In genomic region chr3R:26098502-26099210, dm6 we compare ENCODE assay signal across 1 fruit fly cellular context.
TF ChIP-seq lines count a peak whose summit lies in the region.

Gene dysf (minus strand): TSS chr3R:26098711.

TF ChIP-seq in whole organism, embryonic, 481 proteins besides CTCF, POLR2A, EP300 and RAD21 (continued from another document and continues in another):
- TF ChIP-seq B-H1 (GFP tag; IDR thresholded peaks at IDR 0.05; lab: Robert Waterston, UW) (no peak), CG14860 (GFP tag; IDR thresholded peaks at IDR 0.05; lab: Robert Waterston, UW; ENCODE audit: partially characterized antibody) (no peak), CG12104 (GFP tag; optimal IDR thresholded peaks at IDR 0.05; lab: Kevin White, UChicago) (peak; percentile 14), CG17568 (GFP tag; optimal IDR thresholded peaks at IDR 0.05; lab: Kevin White, UChicago) (no peak), gem (tag; optimal IDR thresholded peaks at IDR 0.05; lab: Kevin White, UChicago) (peak; percentile 86), CG4820 (GFP tag; optimal IDR thresholded peaks at IDR 0.05; lab: Kevin White, UChicago) (peak; percentile 50), CG6654 (GFP tag; optimal IDR thresholded peaks at IDR 0.05; lab: Kevin White, UChicago) (peak; percentile 12), sna (GFP tag; IDR thresholded peaks at IDR 0.05; lab: Robert Waterston, UW; ENCODE audit: partially characterized antibody) (no peak), CG34422 (GFP tag; IDR thresholded peaks at IDR 0.05; lab: Robert Waterston, UW) (no peak), seq (GFP tag; IDR thresholded peaks at IDR 0.05; lab: Robert Waterston, UW) (no peak), Fer2 (tag; optimal IDR thresholded peaks at IDR 0.05; lab: Kevin White, UChicago) (peak; percentile 14), MBD-R2 (GFP tag; IDR thresholded peaks at IDR 0.05; lab: Robert Waterston, UW) (no peak), Lhr (GFP tag; optimal IDR thresholded peaks at IDR 0.05; lab: Kevin White, UChicago) (no peak), slbo (GFP tag; IDR thresholded peaks at IDR 0.05; lab: Robert Waterston, UW) (peak; percentile 59), CG3281 (GFP tag; optimal IDR thresholded peaks at IDR 0.05; lab: Kevin White, UChicago) (peak; percentile 52), shn (GFP tag; optimal IDR thresholded peaks at IDR 0.05; lab: Kevin White, UChicago) (no peak), Hmr (GFP tag; optimal IDR thresholded peaks at IDR 0.05; lab: Kevin White, UChicago) (peak; percentile 45), Xbp1 (GFP tag; optimal IDR thresholded peaks at IDR 0.05; lab: Kevin White, UChicago) (peak; percentile 48), fd96Cb (tag; optimal IDR thresholded peaks at IDR 0.05; lab: Kevin White, UChicago) (peak; percentile 76), CG13287 (GFP tag; IDR thresholded peaks at IDR 0.05; lab: Robert Waterston, UW; ENCODE audit: partially characterized antibody) (no peak), Hr51 (GFP tag; optimal IDR thresholded peaks at IDR 0.05; lab: Kevin White, UChicago) (peak in 1 of 2 experiments; percentile 83), CG4730 (GFP tag; IDR thresholded peaks at IDR 0.05; lab: Robert Waterston, UW) (no peak), Jarid2 (GFP tag; optimal IDR thresholded peaks at IDR 0.05; lab: Kevin White, UChicago) (no peak), salm (tag; optimal IDR thresholded peaks at IDR 0.05; lab: Kevin White, UChicago) (no peak), CG7839 (tag; optimal IDR thresholded peaks at IDR 0.05; lab: Kevin White, UChicago) (peak; percentile 84), sc (optimal IDR thresholded peaks at IDR 0.05; lab: Kevin White, UChicago) (no peak), sc (GFP tag; optimal IDR thresholded peaks at IDR 0.05; lab: Kevin White, UChicago) (peak; percentile 63), CG15479 (GFP tag; optimal IDR thresholded peaks at IDR 0.05; lab: Kevin White, UChicago) (no peak), hth (optimal IDR thresholded peaks at IDR 0.05; lab: Kevin White, UChicago) (no peak), CG12659 (GFP tag; optimal IDR thresholded peaks at IDR 0.05; lab: Kevin White, UChicago) (peak; percentile 72), Bdp1 (GFP tag; optimal IDR thresholded peaks at IDR 0.05; lab: Kevin White, UChicago) (no peak), CG3163 (GFP tag; optimal IDR thresholded peaks at IDR 0.05; lab: Kevin White, UChicago) (no peak), CG9437 (GFP tag; optimal IDR thresholded peaks at IDR 0.05; lab: Kevin White, UChicago) (peak; percentile 75), CG16813 (GFP tag; IDR thresholded peaks at IDR 0.05; lab: Robert Waterston, UW; ENCODE audit: partially characterized antibody) (no peak), CG17912 (GFP tag; optimal IDR thresholded peaks at IDR 0.05; lab: Kevin White, UChicago) (no peak), Sox102F (GFP tag; optimal IDR thresholded peaks at IDR 0.05; lab: Kevin White, UChicago) (peak; percentile 61), CG1233 (GFP tag; optimal IDR thresholded peaks at IDR 0.05; lab: Kevin White, UChicago) (peak; percentile 55), CG18476 (GFP tag; optimal IDR thresholded peaks at IDR 0.05; lab: Kevin White, UChicago) (peak; percentile 47), HmgZ (tag; optimal IDR thresholded peaks at IDR 0.05; lab: Kevin White, UChicago) (no peak), CG6254 (GFP tag; optimal IDR thresholded peaks at IDR 0.05; lab: Kevin White, UChicago) (peak; percentile 34), vvl (GFP tag; IDR thresholded peaks at IDR 0.05; lab: Robert Waterston, UW) (peak; percentile 48; the same call in 1 of the 2 replicates), CG2678 (tag; optimal IDR thresholded peaks at IDR 0.05; lab: Kevin White, UChicago) (peak; percentile 87), Oli (tag; optimal IDR thresholded peaks at IDR 0.05; lab: Kevin White, UChicago) (peak; percentile 76), Rfx (GFP tag; IDR thresholded peaks at IDR 0.05; lab: Robert Waterston, UW) (no peak), CG6854 (GFP tag; optimal IDR thresholded peaks at IDR 0.05; lab: Kevin White, UChicago) (peak; percentile 22), CG11504 (tag; optimal IDR thresholded peaks at IDR 0.05; lab: Kevin White, UChicago) (peak; percentile 86), ssp (GFP tag; IDR thresholded peaks at IDR 0.05; lab: Robert Waterston, UW) (peak; percentile 42; the same call in 1 of the 2 replicates), Aef1 (GFP tag; IDR thresholded peaks at IDR 0.05; lab: Robert Waterston, UW) (peak; percentile 27; the same call in 1 of the 3 replicates), ttk (GFP tag; IDR thresholded peaks at IDR 0.05; lab: Robert Waterston, UW) (peak; percentile 67), CG1832 (GFP tag; optimal IDR thresholded peaks at IDR 0.05; lab: Kevin White, UChicago) (no peak), pfk (GFP tag; optimal IDR thresholded peaks at IDR 0.05; lab: Kevin White, UChicago) (no peak), Fer1 (GFP tag; optimal IDR thresholded peaks at IDR 0.05; lab: Kevin White, UChicago) (no peak), CkIIα-i1 (GFP tag; IDR thresholded peaks at IDR 0.05; lab: Robert Waterston, UW) (no peak), org-1 (GFP tag; optimal IDR thresholded peaks at IDR 0.05; lab: Kevin White, UChicago) (no peak), CG1602 (GFP tag; optimal IDR thresholded peaks at IDR 0.05; lab: Kevin White, UChicago) (peak; percentile 60), onecut (GFP tag; IDR thresholded peaks at IDR 0.05; lab: Robert Waterston, UW) (no peak), bsh (GFP tag; optimal IDR thresholded peaks at IDR 0.05; lab: Kevin White, UChicago) (peak; percentile 2 to 60), Ptx1 (GFP tag; IDR thresholded peaks at IDR 0.05; lab: Robert Waterston, UW) (peak; percentile 63; the same call in 1 of the 2 replicates), NC2β (GFP tag; optimal IDR thresholded peaks at IDR 0.05; lab: Kevin White, UChicago) (no peak), CG10543 (GFP tag; optimal IDR thresholded peaks at IDR 0.05; lab: Kevin White, UChicago) (no peak), peb (GFP tag; IDR thresholded peaks at IDR 0.05; lab: Robert Waterston, UW) (peak; percentile 22; the same call in 1 of the 2 replicates), CG7987 (GFP tag; optimal IDR thresholded peaks at IDR 0.05; lab: Kevin White, UChicago) (no peak), tin (GFP tag; optimal IDR thresholded peaks at IDR 0.05; lab: Kevin White, UChicago) (peak; percentile 54), wor (GFP tag; IDR thresholded peaks at IDR 0.05; lab: Robert Waterston, UW) (peak; percentile 30; the same call in 1 of the 2 replicates), CG9797 (GFP tag; optimal IDR thresholded peaks at IDR 0.05; lab: Kevin White, UChicago) (no peak), CG17328 (GFP tag; IDR thresholded peaks at IDR 0.05; lab: Robert Waterston, UW) (peak; percentile 40; the same call in 1 of the 2 replicates), NfI (GFP tag; optimal IDR thresholded peaks at IDR 0.05; lab: Kevin White, UChicago) (peak; percentile 48), fd64A (GFP tag; optimal IDR thresholded peaks at IDR 0.05; lab: Kevin White, UChicago) (no peak), CG15073 (GFP tag; optimal IDR thresholded peaks at IDR 0.05; lab: Kevin White, UChicago) (no peak), CG32772 (GFP tag; IDR thresholded peaks at IDR 0.05; lab: Robert Waterston, UW) (peak; percentile 11; the same call in 1 of the 2 replicates), dmrt11E (tag; optimal IDR thresholded peaks at IDR 0.05; lab: Kevin White, UChicago) (peak; percentile 87), CG10147 (GFP tag; optimal IDR thresholded peaks at IDR 0.05; lab: Kevin White, UChicago) (peak; percentile 46), CG10209 (GFP tag; optimal IDR thresholded peaks at IDR 0.05; lab: Kevin White, UChicago) (peak; percentile 72), cwo (GFP tag; optimal IDR thresholded peaks at IDR 0.05; lab: Kevin White, UChicago) (peak; percentile 10), CG8388 (GFP tag; optimal IDR thresholded peaks at IDR 0.05; lab: Kevin White, UChicago) (peak; percentile 60), CG8281 (tag; optimal IDR thresholded peaks at IDR 0.05; lab: Kevin White, UChicago) (peak; percentile 35), lilli (GFP tag; optimal IDR thresholded peaks at IDR 0.05; lab: Kevin White, UChicago) (no peak), CG8089 (GFP tag; optimal IDR thresholded peaks at IDR 0.05; lab: Kevin White, UChicago) (no peak), CG31441 (GFP tag; IDR thresholded peaks at IDR 0.05; lab: Robert Waterston, UW) (peak; percentile 90), CG7271 (tag; optimal IDR thresholded peaks at IDR 0.05; lab: Kevin White, UChicago) (peak; percentile 37), row (GFP tag; IDR thresholded peaks at IDR 0.05; lab: Robert Waterston, UW) (peak; percentile 68; the same call in 2 of the 3 replicates), caup (GFP tag; optimal IDR thresholded peaks at IDR 0.05; lab: Kevin White, UChicago; ENCODE audit: severe bottlenecking) (peak; percentile 25), CG4424 (GFP tag; optimal IDR thresholded peaks at IDR 0.05; lab: Kevin White, UChicago) (peak; percentile 58), kah (GFP tag; optimal IDR thresholded peaks at IDR 0.05; lab: Kevin White, UChicago) (no peak), CG10462 (GFP tag; optimal IDR thresholded peaks at IDR 0.05; lab: Kevin White, UChicago) (peak; percentile 3), Meics (GFP tag; optimal IDR thresholded peaks at IDR 0.05; lab: Kevin White, UChicago) (peak; percentile 77), CG4328 (GFP tag; optimal IDR thresholded peaks at IDR 0.05; lab: Kevin White, UChicago) (peak; percentile 52), pb (GFP tag; optimal IDR thresholded peaks at IDR 0.05; lab: Kevin White, UChicago) (no peak), CG3847 (GFP tag; IDR thresholded peaks at IDR 0.05; lab: Robert Waterston, UW) (peak; percentile 46; the same call in 1 of the 2 replicates), CG2875 (GFP tag; optimal IDR thresholded peaks at IDR 0.05; lab: Kevin White, UChicago) (peak; percentile 51), CG4404 (GFP tag; IDR thresholded peaks at IDR 0.05; lab: Robert Waterston, UW) (peak; percentile 50; the same call in 1 of the 2 replicates), CG1603 (tag; optimal IDR thresholded peaks at IDR 0.05; lab: Kevin White, UChicago) (no peak), CG9932 (GFP tag; IDR thresholded peaks at IDR 0.05; lab: Robert Waterston, UW) (peak; percentile 46), esg (GFP tag; conservative IDR thresholded peaks at IDR 0.05; lab: Robert Waterston, UW) (0 out of 2 replicates have a peak, but pooled peaks have one; percentile 8), unpg (GFP tag; optimal IDR thresholded peaks at IDR 0.05; lab: Kevin White, UChicago) (peak; percentile 30), CG10267 (tag; optimal IDR thresholded peaks at IDR 0.05; lab: Kevin White, UChicago) (peak; percentile 80), PHDP (tag; optimal IDR thresholded peaks at IDR 0.05; lab: Kevin White, UChicago) (peak; percentile 57), twi (tag; optimal IDR thresholded peaks at IDR 0.05; lab: Kevin White, UChicago) (peak; percentile 73), vnd (GFP tag; IDR thresholded peaks at IDR 0.05; lab: Robert Waterston, UW; ENCODE audit: partially characterized antibody) (no peak), CG11695 (GFP tag; IDR thresholded peaks at IDR 0.05; lab: Robert Waterston, UW) (peak; percentile 72), en (GFP tag; optimal IDR thresholded peaks at IDR 0.05; lab: Kevin White, UChicago) (no peak), CG8924 (tag; optimal IDR thresholded peaks at IDR 0.05; lab: Kevin White, UChicago) (peak; percentile 88), fd3F (GFP tag; optimal IDR thresholded peaks at IDR 0.05; lab: Kevin White, UChicago) (no peak), CG12942 (GFP tag; optimal IDR thresholded peaks at IDR 0.05; lab: Kevin White, UChicago) (peak; percentile 40), CG18262 (tag; optimal IDR thresholded peaks at IDR 0.05; lab: Kevin White, UChicago) (peak; percentile 93), E2f2 (GFP tag; IDR thresholded peaks at IDR 0.05; lab: Robert Waterston, UW) (peak; percentile 24; the same call in 1 of the 2 replicates), scrt (GFP tag; optimal IDR thresholded peaks at IDR 0.05; lab: Kevin White, UChicago) (peak; percentile 23), B-H2 (GFP tag; optimal IDR thresholded peaks at IDR 0.05; lab: Kevin White, UChicago) (no peak), lab (GFP tag; optimal IDR thresholded peaks at IDR 0.05; lab: Kevin White, UChicago) (peak; percentile 31), CG10979 (tag; optimal IDR thresholded peaks at IDR 0.05; lab: Kevin White, UChicago) (peak; percentile 89), CG15601 (tag; optimal IDR thresholded peaks at IDR 0.05; lab: Kevin White, UChicago) (peak; percentile 68), pzg (GFP tag; optimal IDR thresholded peaks at IDR 0.05; lab: Kevin White, UChicago) (no peak), CG7372 (GFP tag; IDR thresholded peaks at IDR 0.05; lab: Robert Waterston, UW) (peak; percentile 31; the same call in 1 of the 2 replicates), chif (GFP tag; optimal IDR thresholded peaks at IDR 0.05; lab: Kevin White, UChicago) (no peak), gcm (GFP tag; optimal IDR thresholded peaks at IDR 0.05; lab: Kevin White, UChicago) (peak; percentile 65), CG7928 (GFP tag; optimal IDR thresholded peaks at IDR 0.05; lab: Kevin White, UChicago) (no peak), phol (tag; optimal IDR thresholded peaks at IDR 0.05; lab: Kevin White, UChicago) (peak; percentile 83), CG31388 (GFP tag; optimal IDR thresholded peaks at IDR 0.05; lab: Kevin White, UChicago) (no peak), CG11085 (GFP tag; IDR thresholded peaks at IDR 0.05; lab: Robert Waterston, UW) (peak; percentile 18; the same call in 1 of the 2 replicates), yki (optimal IDR thresholded peaks at IDR 0.05; lab: Kevin White, UChicago) (no peak), CG14710 (tag; optimal IDR thresholded peaks at IDR 0.05; lab: Kevin White, UChicago) (peak; percentile 84), HHEX (GFP tag; optimal IDR thresholded peaks at IDR 0.05; lab: Kevin White, UChicago) (peak; percentile 54), Taf1 (GFP tag; IDR thresholded peaks at IDR 0.05; lab: Robert Waterston, UW) (no peak), CG2116 (GFP tag; optimal IDR thresholded peaks at IDR 0.05; lab: Kevin White, UChicago) (peak; percentile 16), mirr (GFP tag; optimal IDR thresholded peaks at IDR 0.05; lab: Kevin White, UChicago) (no peak), CG17802 (tag; optimal IDR thresholded peaks at IDR 0.05; lab: Kevin White, UChicago) (no peak), CG12219 (GFP tag; optimal IDR thresholded peaks at IDR 0.05; lab: Kevin White, UChicago) (no peak), YL-1 (GFP tag; optimal IDR thresholded peaks at IDR 0.05; lab: Kevin White, UChicago) (no peak), NFAT (GFP tag; IDR thresholded peaks at IDR 0.05; lab: Robert Waterston, UW) (no peak), CG12744 (GFP tag; optimal IDR thresholded peaks at IDR 0.05; lab: Kevin White, UChicago) (no peak), H15 (GFP tag; IDR thresholded peaks at IDR 0.05; lab: Robert Waterston, UW) (0 out of 3 replicates have a peak, but pooled peaks have one; percentile 32), HLH3B (GFP tag; IDR thresholded peaks at IDR 0.05; lab: Robert Waterston, UW) (peak; percentile 63)
